Worm (Caenorhabditis elegans) whole organism, midembryonic: ENCODE results near the gene cyp-13A11.
A peak's percentile ranks its signal among the peaks of the same experiment; 100 is the strongest.

Source experiments
- T22C8.4 ChIP-seq: fragments of 200-800 bp; sonication (Bioruptor generic); IDR thresholded peaks from 2 replicates; pipeline ENCODE4 v1.3.6; 2022; ENCODE audit warnings: missing genetic modification characterization, missing compliant biosample characterization
- cog-1 ChIP-seq: sonication (generic microtip); optimal IDR thresholded peaks from 2 replicates; lab custom pipeline; 2016; ENCODE audit warnings: missing genetic modification characterization, missing compliant biosample characterization
- flt-1 ChIP-seq: fragments of 200-800 bp; sonication (Bioruptor generic); IDR thresholded peaks from 2 replicates; pipeline ENCODE4 v1.3.6; 2022; ENCODE audit warnings: missing genetic modification characterization, missing compliant biosample characterization
- klf-2 ChIP-seq: fragments of 200-800 bp; sonication (Bioruptor generic); conservative IDR thresholded peaks from 2 replicates; pipeline ENCODE4 v1.3.6; 2022; ENCODE audit warnings: missing genetic modification reagents, missing genetic modification characterization, missing compliant biosample characterization
- med-1 ChIP-seq: sonication (generic microtip); optimal IDR thresholded peaks from 2 replicates; lab custom pipeline; 2017; ENCODE audit warnings: missing genetic modification characterization, mild to moderate bottlenecking, missing compliant biosample characterization, antibody characterized with exemption, missing genetic modification reagents; ENCODE audit not compliant: insufficient read depth
- ref-1 ChIP-seq: fragments of 200-800 bp; sonication (Bioruptor generic); conservative IDR thresholded peaks from 2 replicates; pipeline ENCODE4 v1.3.6; 2022; ENCODE audit warnings: missing genetic modification reagents, missing genetic modification characterization, missing compliant biosample characterization
- tab-1 ChIP-seq: fragments of 200-800 bp; sonication (Bioruptor generic); IDR thresholded peaks from 2 replicates; pipeline ENCODE4 v1.3.6; 2022; ENCODE audit warnings: missing genetic modification characterization, missing compliant biosample characterization
- ztf-23 ChIP-seq: fragments of 200-800 bp; sonication (Bioruptor generic); IDR thresholded peaks from 2 replicates; pipeline ENCODE4 v1.3.6; 2022; ENCODE audit warnings: missing genetic modification reagents, missing genetic modification characterization, missing compliant biosample characterization
- ztf-29 ChIP-seq: fragments of 200-800 bp; sonication (Bioruptor generic); IDR thresholded peaks from 2 replicates; pipeline ENCODE4 v1.3.6; 2022; ENCODE audit warnings: missing genetic modification reagents, missing genetic modification characterization, missing compliant biosample characterization

cyp-13A11 gene

ce11 chrIII:13064213-13065184, 43.7 kb downstream of the cyp-13A11 start:
- TF ChIP-seq cog-1 (tag; lab: Kevin White, UChicago) (peak; percentile 4), med-1 (GFP tag; lab: Kevin White, UChicago) (no peak), tab-1 (GFP tag; lab: Robert Waterston, UW) (no peak), ztf-29 (GFP tag; lab: Robert Waterston, UW) (no peak), ref-1 (GFP tag; lab: Robert Waterston, UW) (no peak)

- no peak for TF ChIP-seq klf-2 (GFP tag; lab: Robert Waterston, UW)
- no peak for TF ChIP-seq ztf-23 (GFP tag; lab: Robert Waterston, UW)
- TF ChIP-seq ref-1 (GFP tag; lab: Robert Waterston, UW): no peak
- TF ChIP-seq T22C8.4 (GFP tag; lab: Robert Waterston, UW): no peak
- no peak for TF ChIP-seq flt-1 (GFP tag; lab: Robert Waterston, UW)
- TF ChIP-seq tab-1 (GFP tag; lab: Robert Waterston, UW): no peak
- no peak for TF ChIP-seq med-1 (GFP tag; lab: Kevin White, UChicago)
- TF ChIP-seq cog-1 (tag; lab: Kevin White, UChicago): no peak
- no peak for TF ChIP-seq ztf-29 (GFP tag; lab: Robert Waterston, UW)
Measured at ce11 chrIII:13065694-13066093, 44.9 kb downstream of the cyp-13A11 start.

- no peak for TF ChIP-seq tab-1 (GFP tag; lab: Robert Waterston, UW)
- no peak for TF ChIP-seq ztf-29 (GFP tag; lab: Robert Waterston, UW)
- TF ChIP-seq klf-2 (GFP tag; lab: Robert Waterston, UW): no peak
- TF ChIP-seq flt-1 (GFP tag; lab: Robert Waterston, UW): no peak
- no peak for TF ChIP-seq ref-1 (GFP tag; lab: Robert Waterston, UW)
- no peak for TF ChIP-seq cog-1 (tag; lab: Kevin White, UChicago)
- no peak for TF ChIP-seq ztf-23 (GFP tag; lab: Robert Waterston, UW)
- no peak for TF ChIP-seq med-1 (GFP tag; lab: Kevin White, UChicago)
- TF ChIP-seq T22C8.4 (GFP tag; lab: Robert Waterston, UW): no peak
Measured at ce11 chrIII:13066828-13067227, 46.0 kb downstream of the cyp-13A11 start.

- TF ChIP-seq tab-1 (GFP tag; lab: Robert Waterston, UW): 0 out of 2 replicates have a peak, but pooled peaks have one; percentile 18
- TF ChIP-seq cog-1 (tag; lab: Kevin White, UChicago): peak; percentile 91
- TF ChIP-seq ztf-23 (GFP tag; lab: Robert Waterston, UW): peak; percentile 78
- TF ChIP-seq ztf-29 (GFP tag; lab: Robert Waterston, UW): no peak; the same call in 1 of the 2 replicates
- TF ChIP-seq klf-2 (GFP tag; lab: Robert Waterston, UW): no peak
- TF ChIP-seq flt-1 (GFP tag; lab: Robert Waterston, UW): peak; percentile 81
Measured at ce11 chrIII:13067884-13068767, 47.3 kb downstream of the cyp-13A11 start.

- TF ChIP-seq med-1 (GFP tag; lab: Kevin White, UChicago): no peak
- TF ChIP-seq tab-1 (GFP tag; lab: Robert Waterston, UW): no peak
- TF ChIP-seq T22C8.4 (GFP tag; lab: Robert Waterston, UW): no peak
- TF ChIP-seq ztf-23 (GFP tag; lab: Robert Waterston, UW): no peak
- no peak for TF ChIP-seq ref-1 (GFP tag; lab: Robert Waterston, UW)
- no peak for TF ChIP-seq klf-2 (GFP tag; lab: Robert Waterston, UW)
- no peak for TF ChIP-seq ztf-29 (GFP tag; lab: Robert Waterston, UW)
- no peak for TF ChIP-seq cog-1 (tag; lab: Kevin White, UChicago)
- TF ChIP-seq flt-1 (GFP tag; lab: Robert Waterston, UW): no peak
Measured at ce11 chrIII:13069416-13069815, 48.6 kb downstream of the cyp-13A11 start.

ce11 chrIII:13070548-13071050, 49.8 kb downstream of the cyp-13A11 start, which contains the start of gene Y39E4B.6:
TSS of gene Y39E4B.6 (plus strand) at chrIII:13070756.
- TF ChIP-seq T22C8.4 (GFP tag; lab: Robert Waterston, UW): peak; percentile 56; the same call in 1 of the 2 replicates
- TF ChIP-seq ztf-29 (GFP tag; lab: Robert Waterston, UW): peak; percentile 81; the same call in 1 of the 2 replicates
- peak; percentile 98 for TF ChIP-seq cog-1 (tag; lab: Kevin White, UChicago)
- peak; percentile 3 for TF ChIP-seq med-1 (GFP tag; lab: Kevin White, UChicago)
- no peak for TF ChIP-seq klf-2 (GFP tag; lab: Robert Waterston, UW)
- TF ChIP-seq ref-1 (GFP tag; lab: Robert Waterston, UW): no peak
- TF ChIP-seq flt-1 (GFP tag; lab: Robert Waterston, UW): peak; percentile 91
- TF ChIP-seq ztf-23 (GFP tag; lab: Robert Waterston, UW): peak; percentile 86
- TF ChIP-seq tab-1 (GFP tag; lab: Robert Waterston, UW): no peak

ce11 chrIII:13071432-13072259, 50.8 kb downstream of the cyp-13A11 start:
- TF ChIP-seq flt-1 (GFP tag; lab: Robert Waterston, UW) (0 out of 2 replicates have a peak, but pooled peaks have one; percentile 17), T22C8.4 (GFP tag; lab: Robert Waterston, UW) (no peak)
